Fruit fly (Drosophila melanogaster) whole organism: ENCODE results near the gene emc.

Source experiments
- CG8478 ChIP-seq: fragments of >200 bp; optimal IDR thresholded peaks from 2 replicates; lab custom pipeline; 2018; ENCODE audit warnings: inconsistent platforms
- pan ChIP-seq: fragments of >200 bp; optimal IDR thresholded peaks from 2 replicates; lab custom pipeline; 2017

DNA sequence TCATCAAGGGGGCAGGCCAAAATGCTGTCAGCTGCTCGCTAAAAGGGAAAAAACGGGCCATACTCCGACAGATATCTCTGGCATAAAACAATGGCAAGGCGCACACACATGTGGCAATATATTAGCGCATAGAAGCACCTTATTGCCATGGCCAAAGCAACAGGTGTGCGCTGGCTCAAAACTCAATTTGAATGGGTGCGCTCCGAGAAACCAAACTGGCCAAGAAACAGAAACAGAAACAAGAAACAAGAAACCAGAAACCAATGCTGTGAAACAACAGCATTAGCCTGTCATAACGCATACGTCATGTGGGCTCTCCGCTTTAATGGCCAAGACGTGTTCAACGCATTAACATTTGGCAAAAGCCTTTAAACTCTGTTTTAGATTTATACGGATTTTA, 33.7 kb downstream of the emc start:
- TF ChIP-seq CG8478 (lab: Kevin White, UChicago) (no peak), pan (lab: Kevin White, UChicago) (no peak)
